Fruit fly (Drosophila melanogaster): Measurements from ENCODE around the gene CG32298.

The CG32298 gene

dm6 chr3L:2417399-2418040 lies 26.7 kb upstream of the CG32298 start:
- TF ChIP-seq noc (tag; optimal IDR thresholded peaks at IDR 0.05) = peak; percentile 77

DNA sequence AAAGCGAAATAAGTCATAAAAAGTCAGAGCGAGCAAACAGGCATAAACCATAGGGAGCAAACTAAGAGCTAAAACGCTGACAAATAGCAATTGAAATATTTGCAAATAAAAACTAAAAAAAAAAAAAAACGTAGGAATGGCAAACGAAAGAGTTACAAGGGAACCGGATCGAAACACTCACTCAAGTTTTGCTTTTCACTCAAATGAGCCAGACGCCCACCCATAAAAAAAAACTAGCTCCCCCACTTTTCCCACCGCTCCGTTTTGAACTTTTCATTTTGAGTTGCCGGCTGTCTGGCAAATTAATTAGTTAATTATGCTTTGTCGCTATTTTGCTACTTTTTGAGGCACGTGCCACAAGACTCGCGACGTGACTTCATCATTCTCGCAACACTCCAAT lies 24.1 kb upstream of the CG32298 start:
- TF ChIP-seq noc (tag; optimal IDR thresholded peaks at IDR 0.05) = no peak

dm6 chr3L:2411564-2412080 lies 20.8 kb upstream of the CG32298 start:
- TF ChIP-seq noc (tag; optimal IDR thresholded peaks at IDR 0.05) = peak; percentile 11

dm6 chr3L:2410869-2411268 lies 20.1 kb upstream of the CG32298 start:
- no peak for TF ChIP-seq noc (tag; optimal IDR thresholded peaks at IDR 0.05)

dm6 chr3L:2409289-2409688 lies 18.5 kb upstream of the CG32298 start:
- no peak for TF ChIP-seq noc (tag; optimal IDR thresholded peaks at IDR 0.05)

DNA sequence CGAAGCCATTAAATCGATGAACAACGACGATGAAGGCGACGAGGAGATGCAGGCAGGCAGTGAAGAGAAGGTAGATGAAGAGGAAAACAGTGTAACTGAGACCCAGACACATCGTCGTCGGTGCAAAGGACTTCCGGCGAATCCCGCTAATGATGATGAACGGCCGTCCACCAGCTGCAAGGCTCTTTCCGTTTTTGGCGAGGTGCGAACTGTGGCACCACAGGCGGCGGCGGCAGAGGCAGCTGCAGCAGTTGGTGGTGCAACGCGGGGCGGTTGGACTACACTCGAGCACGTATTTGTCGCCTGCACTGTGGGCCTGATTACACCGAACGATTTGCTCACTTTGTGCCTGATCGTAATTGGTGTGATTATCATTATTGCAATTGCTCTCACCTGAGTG lies 17.2 kb upstream of the CG32298 start:
- TF ChIP-seq noc (tag; optimal IDR thresholded peaks at IDR 0.05) = no peak

dm6 chr3L:2407271-2407670 lies 16.5 kb upstream of the CG32298 start:
- TF ChIP-seq noc (tag; optimal IDR thresholded peaks at IDR 0.05) = no peak

dm6 chr3L:2402206-2402605 lies 11.4 kb upstream of the CG32298 start:
- no peak for TF ChIP-seq noc (tag; optimal IDR thresholded peaks at IDR 0.05)

- peak; percentile 46 for TF ChIP-seq noc (tag; optimal IDR thresholded peaks at IDR 0.05)
These were observed 9.5 kb upstream of the CG32298 start for dm6 chr3L:2400227-2400840.

DNA sequence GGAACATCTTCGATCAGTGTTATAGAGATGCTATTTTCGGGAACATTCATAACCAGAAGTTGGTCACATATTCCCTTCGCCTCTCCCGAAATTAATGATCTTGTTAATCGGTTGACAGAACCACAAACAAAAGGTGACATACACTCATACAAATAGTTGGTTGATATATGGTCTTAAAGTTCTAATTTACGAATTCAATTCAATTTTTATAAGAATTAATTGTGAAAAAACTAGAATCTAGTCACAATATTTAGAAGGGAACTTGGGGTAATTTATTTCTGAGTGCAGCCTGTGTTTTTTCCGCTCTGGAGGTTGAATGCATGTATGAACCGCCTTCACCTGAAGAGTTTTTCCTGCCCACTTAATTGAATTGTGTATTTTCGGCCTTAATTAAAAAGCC lies 9.0 kb upstream of the CG32298 start:
- no peak for TF ChIP-seq noc (tag; optimal IDR thresholded peaks at IDR 0.05)

dm6 chr3L:2398636-2399035 lies 7.8 kb upstream of the CG32298 start:
- no peak for TF ChIP-seq noc (tag; optimal IDR thresholded peaks at IDR 0.05)

- TF ChIP-seq noc (tag; optimal IDR thresholded peaks at IDR 0.05) = no peak
These were observed 6.9 kb upstream of the CG32298 start for dm6 chr3L:2397571-2398187.

- TF ChIP-seq noc (tag; optimal IDR thresholded peaks at IDR 0.05) = no peak
These were observed 2.1 kb upstream of the CG32298 start for dm6 chr3L:2392745-2393435.

dm6 chr3L:2388683-2389315 lies 2.0 kb downstream of the CG32298 start, which contains the start of gene Mzt1:
Gene Mzt1, plus strand, starts transcription at chr3L:2389265.
- TF ChIP-seq noc (tag; optimal IDR thresholded peaks at IDR 0.05) = no peak

dm6 chr3L:2387816-2388215 lies 3.0 kb downstream of the CG32298 start:
- TF ChIP-seq noc (tag; optimal IDR thresholded peaks at IDR 0.05) = no peak

DNA sequence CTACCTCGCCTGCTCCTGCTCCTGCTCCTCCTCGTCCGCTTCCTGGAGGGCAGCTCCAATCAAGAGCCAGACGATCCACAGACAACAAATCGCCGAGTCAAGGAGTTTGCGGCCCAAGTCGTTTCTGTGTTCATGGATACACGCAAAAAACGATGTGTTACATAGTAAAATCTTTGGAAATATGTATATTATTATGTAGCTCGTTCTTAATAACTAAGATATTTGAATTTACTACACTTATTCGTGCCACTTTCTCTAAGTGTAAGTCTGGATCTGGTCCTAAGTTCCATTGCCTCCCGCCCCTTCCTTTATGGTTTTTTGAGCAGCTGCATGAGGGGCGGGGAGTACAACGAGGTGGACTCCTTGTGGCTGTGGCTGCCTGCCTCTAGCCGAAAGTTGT lies 4.4 kb downstream of the CG32298 start:
- TF ChIP-seq noc (tag; optimal IDR thresholded peaks at IDR 0.05) = no peak

Data from whole organism, larva.